Worm (Caenorhabditis elegans): ENCODE results near the gene pfd-5.

DNA sequence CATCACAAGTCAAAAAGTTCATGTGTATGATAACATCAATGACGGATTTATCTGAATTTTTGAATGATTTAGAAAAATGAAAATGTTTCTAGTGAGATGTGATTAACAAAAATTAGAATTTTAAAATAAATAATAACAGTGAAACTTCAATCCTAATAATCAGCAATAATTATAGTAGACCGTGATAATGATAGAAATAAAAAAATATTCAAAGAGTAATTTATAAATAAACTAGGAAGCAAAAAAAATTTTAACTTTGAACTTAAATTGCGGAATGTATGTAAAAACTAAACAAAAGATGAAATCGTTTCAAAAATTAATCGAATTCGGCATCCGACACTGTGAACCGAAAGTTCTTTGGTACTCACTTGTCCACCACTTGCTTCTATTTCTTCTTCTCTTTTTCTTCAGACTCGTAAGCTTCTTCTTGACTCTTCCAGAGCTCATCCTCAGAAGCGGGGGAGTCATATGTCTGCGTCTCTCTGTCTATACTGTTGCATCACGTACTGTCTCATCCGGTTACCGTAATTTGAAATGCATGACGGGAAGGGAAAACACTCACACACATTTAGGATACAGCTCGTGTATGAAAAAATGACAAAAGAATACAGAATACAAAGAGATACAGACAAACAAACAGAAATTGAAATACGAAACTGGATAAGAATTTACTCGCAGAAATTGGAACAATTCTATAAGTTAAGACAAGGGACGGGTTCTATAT lies 5.6 kb downstream of the pfd-5 start, which contains the start of gene mec-14:
- no peak for TF ChIP-seq pha-4 (tag; optimal IDR thresholded peaks at IDR 0.05)
- TF ChIP-seq fos-1 (tag; optimal IDR thresholded peaks at IDR 0.05): no peak
- no peak for TF ChIP-seq unc-62 (GFP tag; optimal IDR thresholded peaks at IDR 0.05)
- TF ChIP-seq ceh-9 (tag; optimal IDR thresholded peaks at IDR 0.05): no peak

Data from whole organism, L3 larva.